Fruit fly (Drosophila melanogaster) whole organism, embryonic: ENCODE data around the gene SerRS.
A peak's percentile ranks its signal among the peaks of the same experiment; 100 is the strongest.

Source experiments
- crp ChIP-seq, 2 experiments: fragments of 200-800 bp; sonication (Bioruptor generic); optimal IDR thresholded peaks; 2 replicates in 1 of 2; 3 replicates in 1 of 2; lab custom pipeline; 2017; ENCODE audit warnings: missing biosample characterization in 2 of 2, missing genetic modification characterization in 2 of 2, mild to moderate bottlenecking in 1 of 2, moderate library complexity in 1 of 2
- h ChIP-seq: fragments of >200 bp; optimal IDR thresholded peaks from 2 replicates; lab custom pipeline; 2017

- TF ChIP-seq h (lab: Kevin White, UChicago) (no peak), crp (GFP tag; optimal IDR thresholded peaks at IDR 0.05; lab: Kevin White, UChicago) (peak in 1 of 2 experiments; percentile 19)
These were observed 14.2 kb downstream of the SerRS start, which contains the start of the genes alpha4GT1 and Prp40 for dm6 chr2L:3022986-3023385.
